Fruit fly (Drosophila melanogaster) whole organism: ENCODE data around the gene CG4955.

Source experiments
- EcR ChIP-seq, 2 experiments: fragments of >200 bp; optimal IDR thresholded peaks; 2 replicates each; lab custom pipeline; 2017; ENCODE audit warnings: missing biosample characterization in 2 of 2, missing genetic modification characterization in 2 of 2, missing genetic modification reagents in 2 of 2
- psq ChIP-seq: fragments of >200 bp; optimal IDR thresholded peaks from 2 replicates; lab custom pipeline; 2017

DNA sequence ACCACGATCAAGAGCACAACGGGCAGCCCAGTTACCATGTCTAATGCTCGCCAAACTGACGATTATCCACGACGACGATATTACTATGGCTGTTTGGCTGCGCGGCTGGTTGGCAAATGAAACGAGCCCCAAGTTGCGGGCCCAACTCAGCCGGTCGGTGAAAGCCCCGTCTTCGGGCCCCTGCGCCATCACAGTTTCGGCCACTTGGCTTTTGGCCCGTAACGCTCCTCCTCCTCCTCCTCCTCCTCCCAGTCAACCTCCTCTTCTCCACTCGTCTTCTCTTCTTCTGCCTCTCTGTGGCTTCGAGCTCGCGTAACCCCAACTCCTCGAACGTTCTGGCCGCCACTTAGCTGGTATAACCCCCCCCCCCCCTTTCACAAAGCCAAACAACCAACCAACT, 6.3 kb downstream of the CG4955 start, which contains the start of gene CG8945:
- no peak for TF ChIP-seq EcR (GFP tag; optimal IDR thresholded peaks at IDR 0.05; lab: Kevin White, UChicago)
- TF ChIP-seq psq (lab: Kevin White, UChicago) = no peak
